Fruit fly (Drosophila melanogaster): ENCODE measurements around the gene Nepl20.

The Nepl20 gene

dm6 chr3R:28883434-28883833, 2.8 kb downstream of the Nepl20 start, which contains the start of gene Nepl21:
TSS of gene Nepl21 (plus strand) at chr3R:28883693.
- no peak for TF ChIP-seq fd96Ca (GFP tag; IDR thresholded peaks at IDR 0.05)
- TF ChIP-seq EcR (GFP tag; optimal IDR thresholded peaks at IDR 0.05), result peak; percentile 76

dm6 chr3R:28886813-28887212, 6.2 kb downstream of the Nepl20 start:
- TF ChIP-seq Pif1B (GFP tag; optimal IDR thresholded peaks at IDR 0.05) (no peak), CG4496 (GFP tag; IDR thresholded peaks at IDR 0.05) (no peak), D1 (tag; optimal IDR thresholded peaks at IDR 0.05) (no peak), CG13204 (GFP tag; optimal IDR thresholded peaks at IDR 0.05) (no peak), EcR (GFP tag; optimal IDR thresholded peaks at IDR 0.05) (no peak), CG15710 (tag; optimal IDR thresholded peaks at IDR 0.05) (no peak), CG12605 (GFP tag; IDR thresholded peaks at IDR 0.05) (no peak), fd96Ca (GFP tag; IDR thresholded peaks at IDR 0.05) (no peak), Pif1A (GFP tag; optimal IDR thresholded peaks at IDR 0.05) (no peak)

- TF ChIP-seq CG14655 (GFP tag; optimal IDR thresholded peaks at IDR 0.05) (no peak), CG4496 (GFP tag; IDR thresholded peaks at IDR 0.05) (peak; percentile 35; the same call in 1 of the 3 replicates), Ets98B (GFP tag; IDR thresholded peaks at IDR 0.05) (0 out of 2 replicates have a peak, but pooled peaks have one; percentile 12), gl (tag; optimal IDR thresholded peaks at IDR 0.05) (no peak)
These were observed 7.2 kb downstream of the Nepl20 start, which contains the start of the genes CG33203 and Doa for dm6 chr3R:28887559-28888432. TSS of gene CG33203 (minus strand) at chr3R:28887709. TSS of gene Doa (plus strand) at chr3R:28888073.

DNA sequence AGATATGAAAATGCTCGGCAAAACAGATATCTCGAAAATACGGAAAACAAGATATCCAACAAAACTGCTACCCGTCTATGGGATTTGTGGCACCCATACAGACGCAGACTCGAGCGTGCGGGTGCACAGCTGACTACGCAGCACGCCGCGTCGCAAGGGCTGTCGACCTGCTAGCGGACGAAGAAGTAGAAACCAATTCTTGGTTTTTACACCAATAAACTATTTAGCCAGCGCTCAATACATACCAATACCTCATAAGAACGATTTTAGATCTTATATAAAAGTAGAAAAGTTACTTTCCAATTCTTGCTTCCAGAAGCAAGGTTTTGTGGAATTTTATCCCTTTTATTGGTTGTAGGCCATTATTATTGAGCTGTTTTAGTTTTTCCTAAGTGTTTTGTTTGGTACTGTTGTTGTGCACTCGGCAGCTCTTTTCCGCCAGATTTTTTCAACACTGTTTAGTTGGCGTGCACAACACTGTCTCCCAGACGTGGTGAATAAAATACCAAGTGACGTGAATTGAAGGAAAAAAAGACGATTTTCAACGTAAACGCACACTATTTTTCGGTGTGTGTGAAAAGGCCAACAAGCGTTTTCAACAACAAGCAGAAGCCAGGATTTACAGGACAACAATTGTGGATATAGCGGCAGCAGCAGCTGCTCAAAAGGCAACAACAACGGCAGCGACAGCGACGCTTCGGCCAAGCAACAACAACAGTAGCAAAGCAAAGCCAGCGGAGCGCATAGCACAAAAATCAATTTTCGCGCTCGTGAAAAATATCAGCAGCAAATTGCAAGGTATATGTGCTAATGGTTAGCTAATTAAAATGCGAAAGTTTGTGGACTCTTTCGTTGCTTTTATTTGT, 8.2 kb downstream of the Nepl20 start:
- TF ChIP-seq CG34367 (tag; optimal IDR thresholded peaks at IDR 0.05) (peak; percentile 33), fd96Ca (GFP tag; IDR thresholded peaks at IDR 0.05) (peak; percentile 80; the same call in 2 of the 3 replicates), CG15710 (tag; optimal IDR thresholded peaks at IDR 0.05) (peak; percentile 65), Snoo (tag; optimal IDR thresholded peaks at IDR 0.05) (peak; percentile 66), Pif1A (GFP tag; optimal IDR thresholded peaks at IDR 0.05) (peak; percentile 75), CG9948 (tag; optimal IDR thresholded peaks at IDR 0.05) (peak; percentile 62), CG17806 (tag; optimal IDR thresholded peaks at IDR 0.05) (peak; percentile 64), Ets98B (GFP tag; IDR thresholded peaks at IDR 0.05) (peak; percentile 68), CG14655 (GFP tag; optimal IDR thresholded peaks at IDR 0.05) (peak; percentile 77), CG8301 (tag; optimal IDR thresholded peaks at IDR 0.05) (peak; percentile 77), CG8159 (tag; optimal IDR thresholded peaks at IDR 0.05) (peak; percentile 69), rn (GFP tag; IDR thresholded peaks at IDR 0.05) (0 out of 2 replicates have a peak, but pooled peaks have one; percentile 12), CG4496 (GFP tag; IDR thresholded peaks at IDR 0.05) (peak; percentile 67), EcR (GFP tag; optimal IDR thresholded peaks at IDR 0.05) (peak; percentile 90), Pif1B (GFP tag; optimal IDR thresholded peaks at IDR 0.05) (peak; percentile 65), CG13204 (GFP tag; optimal IDR thresholded peaks at IDR 0.05) (peak; percentile 14), CG10348 (GFP tag; IDR thresholded peaks at IDR 0.05) (no peak), D1 (tag; optimal IDR thresholded peaks at IDR 0.05) (no peak), CG12605 (GFP tag; IDR thresholded peaks at IDR 0.05) (peak; percentile 26; the same call in 1 of the 2 replicates), CG32121 (GFP tag; IDR thresholded peaks at IDR 0.05) (peak; percentile 60; the same call in 1 of the 2 replicates), gl (tag; optimal IDR thresholded peaks at IDR 0.05) (peak; percentile 3)

dm6 chr3R:28889427-28889736, 8.8 kb downstream of the Nepl20 start:
- TF ChIP-seq rn (GFP tag; IDR thresholded peaks at IDR 0.05) (no peak), CG15710 (tag; optimal IDR thresholded peaks at IDR 0.05) (no peak), Snoo (tag; optimal IDR thresholded peaks at IDR 0.05) (no peak), fd96Ca (GFP tag; IDR thresholded peaks at IDR 0.05) (peak; percentile 36; the same call in 1 of the 3 replicates), CG34367 (tag; optimal IDR thresholded peaks at IDR 0.05) (no peak), CG14655 (GFP tag; optimal IDR thresholded peaks at IDR 0.05) (no peak), Pif1A (GFP tag; optimal IDR thresholded peaks at IDR 0.05) (no peak), CG12605 (GFP tag; IDR thresholded peaks at IDR 0.05) (peak; percentile 62), D1 (tag; optimal IDR thresholded peaks at IDR 0.05) (no peak), CG32121 (GFP tag; IDR thresholded peaks at IDR 0.05) (peak; percentile 36; the same call in 1 of the 2 replicates), CG13204 (GFP tag; optimal IDR thresholded peaks at IDR 0.05) (peak; percentile 54), EcR (GFP tag; optimal IDR thresholded peaks at IDR 0.05) (no peak), Ets98B (GFP tag; IDR thresholded peaks at IDR 0.05) (peak; percentile 66), Pif1B (GFP tag; optimal IDR thresholded peaks at IDR 0.05) (no peak), CG8301 (tag; optimal IDR thresholded peaks at IDR 0.05) (no peak), CG17806 (tag; optimal IDR thresholded peaks at IDR 0.05) (no peak), CG4496 (GFP tag; IDR thresholded peaks at IDR 0.05) (0 out of 3 replicates have a peak, but pooled peaks have one; percentile 21), gl (tag; optimal IDR thresholded peaks at IDR 0.05) (peak; percentile 20)

All from whole organism, pupa.